Worm (Caenorhabditis elegans): ENCODE results near the gene F28C6.5.

The F28C6.5 gene

ce11 chrII:8599214-8599613, at the start of gene F28C6.5:
F28C6.5 (plus strand) TSS chrII:8599514.
- no peak for TF ChIP-seq unc-62 (GFP tag; optimal IDR thresholded peaks at IDR 0.05)

ce11 chrII:8551100-8551499, 48.2 kb upstream of the F28C6.5 start:
- TF ChIP-seq unc-62 (GFP tag; optimal IDR thresholded peaks at IDR 0.05) = no peak

ce11 chrII:8554568-8554967, 44.7 kb upstream of the F28C6.5 start:
- no peak for TF ChIP-seq unc-62 (GFP tag; optimal IDR thresholded peaks at IDR 0.05)

ce11 chrII:8556166-8556565, 43.1 kb upstream of the F28C6.5 start, which contains the start of gene glb-27:
glb-27 (minus strand) TSS chrII:8556266.
- no peak for TF ChIP-seq unc-62 (GFP tag; optimal IDR thresholded peaks at IDR 0.05)

- TF ChIP-seq unc-62 (GFP tag; optimal IDR thresholded peaks at IDR 0.05) = no peak
Measured at ce11 chrII:8559188-8559587, 40.1 kb upstream of the F28C6.5 start.

ce11 chrII:8561227-8561626, 38.1 kb upstream of the F28C6.5 start, which contains the start of gene iff-2:
iff-2 (minus strand) TSS chrII:8561367.
- TF ChIP-seq unc-62 (GFP tag; optimal IDR thresholded peaks at IDR 0.05) = no peak

ce11 chrII:8562002-8562401, 37.3 kb upstream of the F28C6.5 start, which contains the start of gene F54C9.14:
F54C9.14 (plus strand) TSS chrII:8562302.
- TF ChIP-seq unc-62 (GFP tag; optimal IDR thresholded peaks at IDR 0.05) = no peak

- TF ChIP-seq unc-62 (GFP tag; optimal IDR thresholded peaks at IDR 0.05) = no peak
Measured at ce11 chrII:8566039-8566438, 33.3 kb upstream of the F28C6.5 start, which contains the start of gene stc-1. stc-1 (minus strand) TSS chrII:8566139.

ce11 chrII:8566806-8567266, 32.5 kb upstream of the F28C6.5 start, which contains the start of gene F54C9.3:
F54C9.3 (minus strand) TSS chrII:8566856.
- TF ChIP-seq unc-62 (GFP tag; optimal IDR thresholded peaks at IDR 0.05) = no peak

ce11 chrII:8568234-8568969, 30.9 kb upstream of the F28C6.5 start:
- TF ChIP-seq unc-62 (GFP tag; optimal IDR thresholded peaks at IDR 0.05) = no peak

- TF ChIP-seq unc-62 (GFP tag; optimal IDR thresholded peaks at IDR 0.05) = no peak
Measured at ce11 chrII:8569038-8569977, 30.0 kb upstream of the F28C6.5 start, which contains the start of the genes col-38 and rpl-5. col-38 (minus strand) TSS chrII:8569088. rpl-5 (plus strand) TSS chrII:8569927.

- TF ChIP-seq unc-62 (GFP tag; optimal IDR thresholded peaks at IDR 0.05) = no peak
Measured at ce11 chrII:8570977-8571376, 28.3 kb upstream of the F28C6.5 start, which contains the start of gene bcs-1. bcs-1 (plus strand) TSS chrII:8571085.

ce11 chrII:8573044-8573443, 26.3 kb upstream of the F28C6.5 start, which contains the start of gene F54C9.7:
F54C9.7 (plus strand) TSS chrII:8573344.
- TF ChIP-seq unc-62 (GFP tag; optimal IDR thresholded peaks at IDR 0.05) = no peak

ce11 chrII:8575184-8575583, 24.1 kb upstream of the F28C6.5 start, which contains the start of gene puf-5:
puf-5 (plus strand) TSS chrII:8575541.
- TF ChIP-seq unc-62 (GFP tag; optimal IDR thresholded peaks at IDR 0.05) = no peak

- TF ChIP-seq unc-62 (GFP tag; optimal IDR thresholded peaks at IDR 0.05) = no peak
Measured at ce11 chrII:8577509-8578099, 21.7 kb upstream of the F28C6.5 start, which contains the start of gene F54C9.9. F54C9.9 (plus strand) TSS chrII:8578049.

Measured in whole organism, dauer.